Worm (Caenorhabditis elegans): Measurements from ENCODE around the gene lov-1.

DNA sequence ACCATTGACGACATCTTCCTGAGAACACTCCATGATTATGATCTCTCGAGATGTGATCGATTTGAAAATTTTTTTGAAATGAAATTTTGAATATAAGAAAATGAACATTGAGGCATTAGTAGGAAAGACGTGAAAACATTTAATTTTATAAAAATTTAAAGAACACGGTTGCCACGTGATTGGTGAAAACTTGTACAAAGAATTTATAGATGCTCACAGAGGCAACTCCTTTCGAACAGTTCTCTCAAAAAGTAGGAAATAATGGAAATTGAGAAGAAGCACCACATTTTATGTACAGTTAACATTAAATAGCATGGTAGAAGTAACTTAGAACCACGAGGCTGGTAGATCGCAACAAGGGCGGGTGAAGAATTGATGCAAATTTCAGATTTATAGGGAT, 14.8 kb downstream of the lov-1 start, which contains the start of gene ZK945.6:
- no peak for TF ChIP-seq dao-5 (tag; optimal IDR thresholded peaks at IDR 0.05)
- TF ChIP-seq W03F9.2 (tag; optimal IDR thresholded peaks at IDR 0.05), result no peak

All from whole organism, L4/young adult.